Worm (Caenorhabditis elegans): ENCODE measurements around the gene M04G7.1.

DNA sequence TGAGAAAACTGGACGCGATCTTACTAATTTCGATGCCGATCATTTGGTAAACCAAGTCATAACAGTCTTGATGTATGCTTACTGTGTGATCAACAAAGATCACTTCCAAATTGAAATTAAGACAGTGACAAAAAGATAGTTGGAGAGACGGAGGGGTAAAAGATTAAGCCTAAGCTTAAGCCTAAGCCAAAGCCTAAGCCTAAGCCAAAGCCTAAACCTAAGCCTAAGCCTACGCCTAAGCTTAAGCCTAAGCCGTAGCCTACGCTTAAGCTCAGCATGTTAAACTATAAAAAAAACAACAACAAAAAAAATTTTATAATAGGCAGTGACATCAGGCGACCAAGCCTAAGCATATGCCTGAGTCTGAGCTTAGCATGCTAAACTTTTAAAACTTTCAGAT, 41.6 kb downstream of the M04G7.1 start:
- TF ChIP-seq him-1 (tag; optimal IDR thresholded peaks at IDR 0.05), result no peak
- TF ChIP-seq W03F9.2 (tag; optimal IDR thresholded peaks at IDR 0.05), result no peak
- no peak for TF ChIP-seq dao-5 (tag; optimal IDR thresholded peaks at IDR 0.05)

Measured in whole organism, L4/young adult.